Fruit fly (Drosophila melanogaster) Kc167 (cell line): ENCODE measurements around the gene HIPP1.

Experiments
- Myc ChIP-seq: fragments of >200 bp; optimal IDR thresholded peaks from 2 replicates; lab custom pipeline; 2017; ENCODE audit warnings: missing external identifiers
- Sin3A ChIP-seq: fragments of >200 bp; optimal IDR thresholded peaks from 2 replicates; lab custom pipeline; 2018; ENCODE audit warnings: missing external identifiers
- h ChIP-seq: fragments of >200 bp; optimal IDR thresholded peaks from 3 replicates; lab custom pipeline; 2018; ENCODE audit warnings: missing external identifiers
- insv ChIP-seq: fragments of >200 bp; optimal IDR thresholded peaks from 3 replicates; lab custom pipeline; 2018; ENCODE audit warnings: missing external identifiers
- psq ChIP-seq: fragments of >200 bp; optimal IDR thresholded peaks from 2 replicates; lab custom pipeline; 2017; ENCODE audit warnings: missing external identifiers
- ttk ChIP-seq: sonication (Bioruptor generic); optimal IDR thresholded peaks from 2 replicates; lab custom pipeline; 2017; ENCODE audit warnings: missing external identifiers

The HIPP1 gene

DNA sequence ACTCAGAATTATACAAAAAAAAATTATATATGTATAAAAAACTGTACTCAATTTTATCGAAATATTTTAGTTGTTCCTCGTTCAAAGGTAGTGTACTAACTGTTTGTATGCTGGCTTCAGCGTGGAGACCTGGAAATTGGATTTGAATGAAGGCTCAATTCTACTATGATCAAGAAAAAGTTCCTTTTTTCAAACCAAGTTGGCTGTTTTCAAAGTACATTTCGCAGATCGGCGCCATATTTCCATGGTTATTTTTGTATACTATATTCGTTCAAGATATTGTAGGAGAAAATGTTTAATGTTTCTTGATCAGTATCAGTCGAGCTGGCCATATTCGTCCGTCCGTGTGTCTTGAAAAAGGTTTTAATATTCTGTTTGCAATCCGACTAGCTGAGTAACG is 8.5 kb downstream of the HIPP1 start, which contains the start of gene Mst77F:
TSS of gene Mst77F (minus strand) at position 101 of the 400 bp plus-strand sequence.
- TF ChIP-seq ttk (lab: Kevin White, UChicago), result no peak
- no peak for TF ChIP-seq Sin3A (lab: Kevin White, UChicago)
- TF ChIP-seq insv (lab: Kevin White, UChicago), result no peak
- TF ChIP-seq psq (lab: Kevin White, UChicago), result no peak
- TF ChIP-seq h (lab: Kevin White, UChicago), result no peak
- TF ChIP-seq Myc, result no peak

DNA sequence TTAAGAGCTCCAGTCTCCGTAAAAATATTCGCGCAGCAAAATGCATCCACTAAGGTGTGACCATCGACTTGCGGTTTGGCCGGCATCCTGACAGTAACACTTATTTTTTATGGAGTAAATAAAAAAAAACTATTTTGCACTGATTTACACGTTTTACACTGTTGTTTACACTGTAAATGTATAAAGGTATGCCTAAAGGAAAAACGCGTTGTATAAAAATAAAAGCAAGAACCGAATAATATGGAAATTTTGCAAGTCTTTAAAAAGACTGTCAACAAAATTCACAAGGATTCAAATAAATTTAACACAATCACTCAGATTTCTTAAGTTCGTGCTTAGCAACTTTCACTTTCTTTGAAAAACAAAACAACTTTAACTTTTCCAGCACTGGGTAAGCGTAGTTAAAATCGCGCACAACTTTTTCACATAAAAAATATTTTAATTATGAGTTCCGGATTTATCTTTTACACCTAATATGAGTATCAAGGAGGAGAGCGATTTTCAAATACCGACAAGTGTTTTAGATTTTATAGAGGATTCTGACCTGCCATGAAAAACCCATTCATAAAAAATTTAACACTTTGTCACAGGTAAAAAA is 13.8 kb downstream of the HIPP1 start:
- TF ChIP-seq ttk (lab: Kevin White, UChicago) (no peak), h (lab: Kevin White, UChicago) (no peak), insv (lab: Kevin White, UChicago) (no peak), psq (lab: Kevin White, UChicago) (no peak), Myc (no peak), Sin3A (lab: Kevin White, UChicago) (no peak)

DNA sequence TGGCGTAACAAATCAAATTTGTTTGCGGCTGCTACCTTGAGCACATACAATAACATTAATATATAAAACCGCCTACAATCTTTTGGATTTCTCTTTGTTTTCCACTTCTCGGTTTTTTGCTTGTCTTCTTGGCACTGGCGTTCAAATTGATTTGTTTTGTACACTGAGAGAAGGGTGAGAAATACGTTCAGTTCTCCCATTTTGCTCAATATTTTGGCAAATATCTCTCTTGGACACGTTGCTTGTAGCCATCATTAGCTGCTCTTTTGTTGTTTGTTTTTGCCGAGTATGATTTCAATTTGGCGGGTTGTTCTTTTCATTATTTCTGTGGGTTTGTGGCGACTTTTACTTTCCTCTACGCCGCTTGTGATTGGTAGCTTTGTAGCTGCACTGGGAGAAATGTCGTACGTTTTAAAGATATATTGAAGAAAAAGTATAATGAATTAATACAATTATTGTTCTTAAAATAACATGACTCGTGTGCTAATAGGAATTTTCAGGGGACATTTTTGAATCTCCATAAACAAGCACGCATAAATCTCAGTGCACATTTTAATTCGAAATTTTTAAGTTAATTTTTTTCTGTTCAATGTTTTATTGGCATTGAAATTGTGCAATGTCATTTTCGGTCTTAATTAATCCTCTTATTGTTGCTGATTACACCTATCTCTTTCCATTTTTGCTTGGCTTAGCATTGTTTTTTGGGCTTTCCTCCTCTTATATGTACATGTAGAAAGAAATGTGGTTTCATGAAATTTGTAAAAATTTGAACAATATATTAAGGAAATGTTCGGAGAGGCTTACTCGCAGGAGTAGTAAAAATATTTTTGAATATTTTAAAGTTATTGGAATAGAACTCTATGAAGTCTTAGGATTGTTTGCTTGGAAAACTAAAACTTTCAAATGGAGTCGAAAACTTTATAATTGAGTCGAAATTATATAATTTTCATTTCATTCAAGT is 17.8 kb downstream of the HIPP1 start:
- TF ChIP-seq h (lab: Kevin White, UChicago) (no peak), ttk (lab: Kevin White, UChicago) (no peak), insv (lab: Kevin White, UChicago) (no peak), psq (lab: Kevin White, UChicago) (no peak), Sin3A (lab: Kevin White, UChicago) (no peak), Myc (no peak)

- no peak for TF ChIP-seq Sin3A (lab: Kevin White, UChicago)
- no peak for TF ChIP-seq ttk (lab: Kevin White, UChicago)
- TF ChIP-seq Myc, result no peak
Observed at dm6 chr3L:20827962-20828361, 18.5 kb downstream of the HIPP1 start.

DNA sequence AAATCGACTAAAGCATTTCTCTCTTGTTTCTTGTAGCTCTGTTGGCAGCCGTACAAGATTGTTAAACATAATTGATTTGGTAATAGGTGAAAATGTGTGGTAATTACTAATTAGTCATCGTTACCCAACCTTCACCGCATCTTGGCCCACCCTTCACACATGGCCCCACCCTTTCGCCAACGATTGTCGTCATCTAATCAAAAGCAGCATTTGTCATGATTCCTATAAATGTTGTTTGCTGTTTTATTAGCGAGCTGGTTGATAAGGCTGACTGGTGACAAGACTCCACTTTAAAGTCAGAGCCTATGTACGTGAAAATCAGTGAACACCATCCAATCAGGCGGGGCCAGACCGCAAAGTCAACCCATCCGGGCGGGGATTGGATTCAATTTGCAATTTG is 20.9 kb downstream of the HIPP1 start:
- TF ChIP-seq insv (lab: Kevin White, UChicago) (no peak), Sin3A (lab: Kevin White, UChicago) (no peak), ttk (lab: Kevin White, UChicago) (no peak), psq (lab: Kevin White, UChicago) (no peak), Myc (no peak), h (lab: Kevin White, UChicago) (no peak)

dm6 chr3L:20834150-20834549 is 24.7 kb downstream of the HIPP1 start:
- TF ChIP-seq h (lab: Kevin White, UChicago) (no peak), Sin3A (lab: Kevin White, UChicago) (no peak), ttk (lab: Kevin White, UChicago) (no peak), Myc (no peak), psq (lab: Kevin White, UChicago) (no peak), insv (lab: Kevin White, UChicago) (no peak)

dm6 chr3L:20835882-20836281 is 26.4 kb downstream of the HIPP1 start, which contains the start of gene CG3288:
Gene CG3288 (plus strand): TSS chr3L:20836182.
- TF ChIP-seq h (lab: Kevin White, UChicago) (no peak), psq (lab: Kevin White, UChicago) (no peak), Sin3A (lab: Kevin White, UChicago) (no peak), insv (lab: Kevin White, UChicago) (no peak), ttk (lab: Kevin White, UChicago) (no peak), Myc (no peak)

DNA sequence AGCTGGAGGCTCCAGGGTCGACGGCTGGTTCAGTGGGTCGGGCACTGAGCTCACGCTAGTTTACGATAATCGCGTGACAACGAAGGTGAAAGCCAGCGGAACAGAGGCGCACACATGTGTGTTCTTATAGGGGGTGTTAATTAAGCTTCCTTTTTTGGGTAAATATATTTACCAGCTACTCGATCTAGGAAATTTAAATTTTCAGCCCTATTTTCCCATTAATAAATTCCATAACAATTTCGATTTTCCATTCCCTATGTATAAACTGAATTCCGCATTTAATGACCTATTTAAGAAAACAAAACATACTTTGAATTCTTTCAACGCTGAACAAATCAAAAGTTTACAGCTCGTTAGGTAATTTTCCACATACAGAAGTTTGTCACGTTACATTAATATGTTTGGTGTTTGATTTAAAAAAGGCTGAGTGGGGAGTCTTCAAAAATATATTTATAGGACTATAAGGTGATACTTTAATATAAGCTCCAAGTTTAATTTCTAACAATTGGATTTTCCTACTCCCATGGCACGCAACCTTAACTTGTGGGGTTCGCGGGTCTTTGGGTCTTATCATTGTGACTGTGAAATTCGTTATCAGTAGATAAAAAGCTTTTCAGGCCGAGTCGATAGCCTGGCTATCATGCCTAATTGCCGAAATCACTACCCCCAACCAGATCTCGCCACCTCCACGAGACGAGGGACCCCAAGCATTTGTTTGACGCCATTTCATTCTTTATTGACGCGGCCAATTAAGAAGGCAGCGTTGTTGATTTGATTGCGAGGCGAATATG is 27.8 kb downstream of the HIPP1 start, which contains the start of gene CG13255:
TSS of gene CG13255 (plus strand) at position 449 of the 791 bp plus-strand sequence.
- TF ChIP-seq insv (lab: Kevin White, UChicago) (no peak), h (lab: Kevin White, UChicago) (no peak), psq (lab: Kevin White, UChicago) (no peak), Myc (no peak), Sin3A (lab: Kevin White, UChicago) (no peak), ttk (lab: Kevin White, UChicago) (no peak)

DNA sequence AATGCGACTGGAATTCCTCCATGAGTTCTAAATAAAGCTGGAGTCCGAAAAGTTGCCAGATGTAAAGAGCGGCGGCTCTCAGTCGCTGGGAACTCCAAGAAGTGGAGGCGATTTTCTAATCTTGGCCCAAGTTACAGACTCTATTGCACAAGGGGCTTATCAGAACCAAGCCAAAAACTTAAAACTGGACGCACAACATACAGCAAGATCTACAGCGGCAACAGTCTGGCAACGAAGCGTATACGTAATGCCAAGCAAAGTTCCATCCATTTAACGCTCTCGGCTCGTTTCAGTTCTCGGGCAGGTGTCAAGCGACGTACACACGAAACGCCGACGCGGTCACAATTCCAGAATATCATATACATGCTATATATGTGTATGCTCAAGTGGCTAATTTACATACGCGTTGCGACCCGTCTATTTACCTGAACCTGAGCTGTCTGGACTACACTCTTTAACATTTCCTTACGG is 28.4 kb downstream of the HIPP1 start:
- TF ChIP-seq Sin3A (lab: Kevin White, UChicago) (no peak), h (lab: Kevin White, UChicago) (no peak), Myc (no peak), psq (lab: Kevin White, UChicago) (no peak), insv (lab: Kevin White, UChicago) (no peak), ttk (lab: Kevin White, UChicago) (no peak)

dm6 chr3L:20841465-20842109 is 32.1 kb downstream of the HIPP1 start, which contains the start of the genes CSN3 and CG11456:
Gene CSN3 (minus strand): TSS chr3L:20841576.
Gene CG11456 (plus strand): TSS chr3L:20841987.
- TF ChIP-seq h (lab: Kevin White, UChicago) (no peak), ttk (lab: Kevin White, UChicago) (no peak), insv (lab: Kevin White, UChicago) (no peak), Myc (no peak), Sin3A (lab: Kevin White, UChicago) (no peak), psq (lab: Kevin White, UChicago) (no peak)
